Fruit fly (Drosophila melanogaster) whole organism, embryonic: ENCODE measurements around the gene CG33521.

ENCODE experiments used
- Adf1 ChIP-seq: fragments of 200-800 bp; sonication (Bioruptor generic); IDR thresholded peaks from 2 replicates; pipeline ENCODE4 v1.3.6; 2022; ENCODE audit warnings: missing biosample characterization, missing genetic modification characterization
- CG10267 ChIP-seq: fragments of 200-800 bp; sonication (Bioruptor generic); optimal IDR thresholded peaks from 2 replicates; lab custom pipeline; 2018; ENCODE audit warnings: missing biosample characterization, mild to moderate bottlenecking, missing genetic modification characterization, moderate library complexity
- CG12299 ChIP-seq: fragments of 200-800 bp; sonication (Bioruptor generic); optimal IDR thresholded peaks from 2 replicates; lab custom pipeline; 2018; ENCODE audit warnings: missing biosample characterization, mild to moderate bottlenecking, missing genetic modification characterization
- CG14667 ChIP-seq: fragments of 200-800 bp; sonication (Bioruptor generic); IDR thresholded peaks from 2 replicates; pipeline ENCODE4 v1.3.6; 2022; ENCODE audit warnings: missing biosample characterization, missing genetic modification characterization
- CG17385 ChIP-seq: fragments of 200-800 bp; sonication (Bioruptor generic); optimal IDR thresholded peaks from 3 replicates; lab custom pipeline; 2018; ENCODE audit warnings: missing biosample characterization, mild to moderate bottlenecking, missing genetic modification characterization
- CG18476 ChIP-seq: fragments of 200-800 bp; sonication (Bioruptor generic); optimal IDR thresholded peaks from 2 replicates; lab custom pipeline; 2016; ENCODE audit warnings: missing biosample characterization, mild to moderate bottlenecking, missing genetic modification characterization
- CG2129 ChIP-seq: fragments of 200-800 bp; sonication (Bioruptor generic); IDR thresholded peaks from 2 replicates; pipeline ENCODE4 v1.3.6; 2022; ENCODE audit warnings: missing biosample characterization, missing genetic modification characterization; ENCODE audit not compliant: partially characterized antibody
- CG30020 ChIP-seq: fragments of 200-800 bp; optimal IDR thresholded peaks from 2 replicates; lab custom pipeline; 2019; ENCODE audit warnings: missing biosample characterization, mild to moderate bottlenecking, missing genetic modification characterization, moderate library complexity
- CG31441 ChIP-seq: fragments of 200-800 bp; sonication (Bioruptor generic); IDR thresholded peaks from 2 replicates; pipeline ENCODE4 v1.3.6; 2022; ENCODE audit warnings: missing biosample characterization, missing genetic modification characterization
- CG33213 ChIP-seq: fragments of 200-800 bp; sonication (Bioruptor generic); optimal IDR thresholded peaks from 3 replicates; lab custom pipeline; 2016; ENCODE audit warnings: missing biosample characterization, missing genetic modification characterization
- CG34376 ChIP-seq: fragments of 200-800 bp; sonication (Bioruptor generic); optimal IDR thresholded peaks from 2 replicates; lab custom pipeline; 2018; ENCODE audit warnings: missing biosample characterization, mild to moderate bottlenecking, missing genetic modification characterization
- CG4360 ChIP-seq: fragments of 200-800 bp; sonication (Bioruptor generic); IDR thresholded peaks from 2 replicates; pipeline ENCODE4 v1.3.6; 2022; ENCODE audit warnings: missing biosample characterization, missing genetic modification characterization
- CG9437 ChIP-seq: fragments of 200-800 bp; sonication (Bioruptor generic); optimal IDR thresholded peaks from 2 replicates; lab custom pipeline; 2018; ENCODE audit warnings: missing biosample characterization, mild to moderate bottlenecking, missing genetic modification characterization
- CoRest ChIP-seq: fragments of 200-800 bp; sonication (Bioruptor generic); optimal IDR thresholded peaks from 3 replicates; lab custom pipeline; 2018; ENCODE audit warnings: missing biosample characterization, mild to moderate bottlenecking, missing genetic modification characterization, moderate library complexity
- D19B ChIP-seq: fragments of 200-800 bp; sonication (Bioruptor generic); optimal IDR thresholded peaks from 2 replicates; lab custom pipeline; 2017; ENCODE audit warnings: missing biosample characterization, mild to moderate bottlenecking, missing genetic modification characterization
- Dll ChIP-seq: fragments of 200-800 bp; sonication (Bioruptor generic); IDR thresholded peaks from 4 replicates; pipeline ENCODE4 v1.3.6; 2022; ENCODE audit warnings: missing biosample characterization, missing genetic modification characterization; ENCODE audit not compliant: partially characterized antibody
- Ets97D ChIP-seq: fragments of 200-800 bp; sonication (Bioruptor generic); optimal IDR thresholded peaks from 3 replicates; lab custom pipeline; 2016; ENCODE audit warnings: missing biosample characterization, missing genetic modification characterization
- Fer3 ChIP-seq: fragments of 200-800 bp; sonication (Bioruptor generic); optimal IDR thresholded peaks from 2 replicates; lab custom pipeline; 2018; ENCODE audit warnings: missing biosample characterization, mild to moderate bottlenecking, missing genetic modification characterization, moderate library complexity
- MBD-R2 ChIP-seq: fragments of 200-800 bp; sonication (Bioruptor generic); IDR thresholded peaks from 2 replicates; pipeline ENCODE4 v1.3.6; 2022; ENCODE audit warnings: missing biosample characterization, missing genetic modification characterization
- Myb ChIP-seq: fragments of 200-800 bp; sonication (Bioruptor generic); optimal IDR thresholded peaks from 2 replicates; lab custom pipeline; 2016; ENCODE audit warnings: missing biosample characterization, missing genetic modification characterization
- Scr ChIP-seq: fragments of 200-800 bp; sonication (Bioruptor generic); IDR thresholded peaks from 2 replicates; pipeline ENCODE4 v1.3.6; 2022; ENCODE audit warnings: missing biosample characterization, missing genetic modification characterization; ENCODE audit not compliant: partially characterized antibody
- Taf1 ChIP-seq: fragments of 200-800 bp; sonication (Bioruptor generic); IDR thresholded peaks from 2 replicates; pipeline ENCODE4 v1.3.6; 2022; ENCODE audit warnings: missing biosample characterization, missing genetic modification characterization
- Tbp ChIP-seq: fragments of >200 bp; optimal IDR thresholded peaks from 2 replicates; lab custom pipeline; 2018; ENCODE audit warnings: missing biosample characterization, missing genetic modification characterization
- Vsx1 ChIP-seq: fragments of 200-800 bp; sonication (Bioruptor generic); optimal IDR thresholded peaks from 2 replicates; lab custom pipeline; 2017; ENCODE audit warnings: missing biosample characterization, mild to moderate bottlenecking, missing genetic modification characterization, missing genetic modification reagents
- YL-1 ChIP-seq: fragments of 200-800 bp; sonication (Bioruptor generic); optimal IDR thresholded peaks from 3 replicates; lab custom pipeline; 2017; ENCODE audit warnings: missing biosample characterization, mild to moderate bottlenecking, missing genetic modification characterization
- ab ChIP-seq: fragments of 200-800 bp; sonication (Bioruptor generic); optimal IDR thresholded peaks from 2 replicates; lab custom pipeline; 2016; ENCODE audit warnings: missing biosample characterization, missing genetic modification characterization
- ara ChIP-seq: fragments of 200-800 bp; sonication (Bioruptor generic); IDR thresholded peaks from 2 replicates; pipeline ENCODE4 v1.3.6; 2022; ENCODE audit warnings: missing biosample characterization, missing genetic modification characterization
- cad ChIP-seq: fragments of >200 bp; optimal IDR thresholded peaks from 2 replicates; lab custom pipeline; 2017; ENCODE audit warnings: missing biosample characterization, missing genetic modification characterization
- corto ChIP-seq: fragments of 200-800 bp; sonication (Bioruptor generic); optimal IDR thresholded peaks from 2 replicates; lab custom pipeline; 2016; ENCODE audit warnings: missing biosample characterization, mild to moderate bottlenecking, missing genetic modification characterization, moderate library complexity
- crc ChIP-seq: fragments of 200-800 bp; sonication (Bioruptor generic); optimal IDR thresholded peaks from 2 replicates; lab custom pipeline; 2016; ENCODE audit warnings: missing biosample characterization, missing genetic modification characterization
- dpn ChIP-seq, 2 experiments: fragments of 200-800 bp; sonication (Bioruptor generic); optimal IDR thresholded peaks; 3 replicates each; lab custom pipeline; 2016; ENCODE audit warnings: missing biosample characterization in 2 of 2, missing genetic modification characterization in 2 of 2
- en ChIP-seq: fragments of 200-800 bp; sonication (Bioruptor generic); optimal IDR thresholded peaks from 2 replicates; lab custom pipeline; 2016; ENCODE audit warnings: missing biosample characterization, missing genetic modification characterization
- eve ChIP-seq, 2 experiments: fragments of >200 bp; optimal IDR thresholded peaks; 2 replicates each; lab custom pipeline; 2017; ENCODE audit warnings: missing biosample characterization in 2 of 2, missing genetic modification characterization in 2 of 2
- ftz-f1 ChIP-seq: fragments of 200-800 bp; sonication (Bioruptor generic); optimal IDR thresholded peaks from 2 replicates; lab custom pipeline; 2016; ENCODE audit warnings: missing biosample characterization, missing genetic modification characterization
- lab ChIP-seq: fragments of 200-800 bp; sonication (Bioruptor generic); optimal IDR thresholded peaks from 3 replicates; lab custom pipeline; 2017; ENCODE audit warnings: missing biosample characterization, missing genetic modification characterization, mild to moderate bottlenecking, moderate library complexity, missing genetic modification reagents
- lilli ChIP-seq: fragments of 200-800 bp; sonication (Bioruptor generic); optimal IDR thresholded peaks from 3 replicates; lab custom pipeline; 2016; ENCODE audit warnings: missing biosample characterization, missing genetic modification characterization
- onecut ChIP-seq: fragments of 200-800 bp; sonication (Bioruptor generic); IDR thresholded peaks from 2 replicates; pipeline ENCODE4 v1.3.6; 2022; ENCODE audit warnings: missing biosample characterization, missing genetic modification characterization
- pfk ChIP-seq: fragments of 200-800 bp; sonication (Bioruptor generic); optimal IDR thresholded peaks from 2 replicates; lab custom pipeline; 2018; ENCODE audit warnings: missing biosample characterization, mild to moderate bottlenecking, missing genetic modification characterization, moderate library complexity
- pho ChIP-seq: fragments of 200-800 bp; sonication (Bioruptor generic); optimal IDR thresholded peaks from 2 replicates; lab custom pipeline; 2016; ENCODE audit warnings: missing biosample characterization, missing genetic modification characterization
- pnt ChIP-seq: fragments of 200-800 bp; sonication (Bioruptor generic); optimal IDR thresholded peaks from 3 replicates; lab custom pipeline; 2016; ENCODE audit warnings: missing biosample characterization, missing genetic modification characterization
- pros ChIP-seq: fragments of 200-800 bp; sonication (Bioruptor generic); optimal IDR thresholded peaks from 3 replicates; lab custom pipeline; 2019; ENCODE audit warnings: missing biosample characterization, mild to moderate bottlenecking, missing genetic modification characterization, moderate library complexity
- pum ChIP-seq: fragments of 200-800 bp; sonication (Bioruptor generic); optimal IDR thresholded peaks from 2 replicates; lab custom pipeline; 2016; ENCODE audit warnings: missing biosample characterization, missing genetic modification characterization
- pzg ChIP-seq: fragments of 200-800 bp; sonication (Bioruptor generic); optimal IDR thresholded peaks from 3 replicates; lab custom pipeline; 2018; ENCODE audit warnings: missing biosample characterization, mild to moderate bottlenecking, missing genetic modification characterization, moderate library complexity
- row ChIP-seq: fragments of 200-800 bp; sonication (Bioruptor generic); IDR thresholded peaks from 3 replicates; pipeline ENCODE4 v1.3.6; 2022; ENCODE audit warnings: missing biosample characterization, missing genetic modification characterization
- schlank ChIP-seq: fragments of 200-800 bp; sonication (Bioruptor generic); optimal IDR thresholded peaks from 2 replicates; lab custom pipeline; 2018; ENCODE audit warnings: missing biosample characterization, mild to moderate bottlenecking, missing genetic modification characterization
- sqz ChIP-seq: fragments of 200-800 bp; sonication (Bioruptor generic); optimal IDR thresholded peaks from 3 replicates; lab custom pipeline; 2018; ENCODE audit warnings: missing biosample characterization, mild to moderate bottlenecking, missing genetic modification characterization
- stwl ChIP-seq: fragments of 200-800 bp; sonication (Bioruptor generic); optimal IDR thresholded peaks from 3 replicates; lab custom pipeline; 2018; ENCODE audit warnings: missing biosample characterization, mild to moderate bottlenecking, missing genetic modification characterization, moderate library complexity
- trem ChIP-seq: fragments of 200-800 bp; optimal IDR thresholded peaks from 3 replicates; lab custom pipeline; 2019; ENCODE audit warnings: missing biosample characterization, mild to moderate bottlenecking, missing genetic modification characterization, moderate library complexity
- unpg ChIP-seq: fragments of 200-800 bp; sonication (Bioruptor generic); optimal IDR thresholded peaks from 3 replicates; lab custom pipeline; 2018; ENCODE audit warnings: missing biosample characterization, mild to moderate bottlenecking, missing genetic modification characterization, moderate library complexity
- vnd ChIP-seq: fragments of 200-800 bp; sonication (Bioruptor generic); IDR thresholded peaks from 3 replicates; pipeline ENCODE4 v1.3.6; 2022; ENCODE audit warnings: missing biosample characterization, missing genetic modification characterization; ENCODE audit not compliant: partially characterized antibody
- wor ChIP-seq: fragments of 200-800 bp; sonication (Bioruptor generic); IDR thresholded peaks from 2 replicates; pipeline ENCODE4 v1.3.6; 2022; ENCODE audit warnings: missing biosample characterization, missing genetic modification characterization

Gene CG33521

dm6 chr4:1146456-1146855 lies 39.1 kb upstream of the CG33521 start (continued):
- no peak; the same call in 1 of the 2 replicates for TF ChIP-seq MBD-R2
- peak; percentile 33; the same call in 1 of the 4 replicates for TF ChIP-seq Dll (GFP tag; lab: Robert Waterston, UW)
- TF ChIP-seq dpn (GFP tag; optimal IDR thresholded peaks at IDR 0.05; lab: Kevin White, UChicago), result peak in 1 of 2 experiments; percentile 24
- TF ChIP-seq CoRest (tag; lab: Kevin White, UChicago), result peak; percentile 20
- no peak for TF ChIP-seq pros (GFP tag; lab: Kevin White, UChicago)
- TF ChIP-seq ab (GFP tag; lab: Kevin White, UChicago), result no peak
- peak; percentile 67 for TF ChIP-seq CG33213
- peak; percentile 27 for TF ChIP-seq CG34376 (GFP tag; lab: Kevin White, UChicago)
- peak; percentile 27 for TF ChIP-seq D19B
- TF ChIP-seq Taf1 (GFP tag; lab: Robert Waterston, UW), result no peak
- TF ChIP-seq corto (GFP tag; lab: Kevin White, UChicago), result no peak
- no peak for TF ChIP-seq ftz-f1 (GFP tag; lab: Kevin White, UChicago)
- no peak for TF ChIP-seq stwl
- no peak for TF ChIP-seq CG14667 (GFP tag; lab: Robert Waterston, UW)
- peak; percentile 10 for TF ChIP-seq Myb (GFP tag; lab: Kevin White, UChicago)
- TF ChIP-seq row (GFP tag; lab: Robert Waterston, UW), result peak; percentile 76
- TF ChIP-seq CG30020 (tag; lab: Kevin White, UChicago), result peak; percentile 96
- TF ChIP-seq CG31441 (GFP tag; lab: Robert Waterston, UW), result peak; percentile 37; the same call in 1 of the 2 replicates
- peak; percentile 22 for TF ChIP-seq YL-1 (GFP tag; lab: Kevin White, UChicago)
- no peak for TF ChIP-seq lab (GFP tag; lab: Kevin White, UChicago)
- TF ChIP-seq onecut (GFP tag; lab: Robert Waterston, UW), result peak; percentile 58
- TF ChIP-seq en, result peak; percentile 4
- no peak for TF ChIP-seq cad (GFP tag; lab: Kevin White, UChicago)
- no peak for TF ChIP-seq Adf1
- peak; percentile 46 for TF ChIP-seq pzg
- no peak for TF ChIP-seq Fer3
- TF ChIP-seq Ets97D (GFP tag; lab: Kevin White, UChicago), result peak; percentile 71
- TF ChIP-seq vnd, result 0 out of 3 replicates have a peak, but pooled peaks have one; percentile 43
- TF ChIP-seq pho (GFP tag; lab: Kevin White, UChicago), result no peak
- TF ChIP-seq CG4360 (GFP tag; lab: Robert Waterston, UW), result no peak
- TF ChIP-seq schlank (tag; lab: Kevin White, UChicago), result no peak
- TF ChIP-seq trem (tag; lab: Kevin White, UChicago), result no peak
- peak; percentile 67 for TF ChIP-seq pfk (GFP tag; lab: Kevin White, UChicago)
- TF ChIP-seq Scr, result no peak
- TF ChIP-seq pnt (GFP tag; lab: Kevin White, UChicago), result no peak
- peak; percentile 5 for TF ChIP-seq CG9437
- TF ChIP-seq CG2129 (GFP tag; lab: Robert Waterston, UW), result no peak
- no peak for TF ChIP-seq Tbp (GFP tag; lab: Kevin White, UChicago)
- no peak for TF ChIP-seq ara
- TF ChIP-seq crc (GFP tag; lab: Kevin White, UChicago), result no peak
- TF ChIP-seq unpg (GFP tag; lab: Kevin White, UChicago), result no peak
- TF ChIP-seq CG10267 (tag; lab: Kevin White, UChicago), result peak; percentile 4
- no peak for TF ChIP-seq CG18476 (GFP tag; lab: Kevin White, UChicago)
- peak; percentile 21 for TF ChIP-seq lilli (GFP tag; lab: Kevin White, UChicago)
- TF ChIP-seq eve (GFP tag; optimal IDR thresholded peaks at IDR 0.05; lab: Kevin White, UChicago), result peak in 1 of 2 experiments; percentile 57
- peak; percentile 38 for TF ChIP-seq CG17385
- no peak for TF ChIP-seq pum
- TF ChIP-seq wor (GFP tag; lab: Robert Waterston, UW), result no peak
- TF ChIP-seq sqz (GFP tag; lab: Kevin White, UChicago), result no peak
- TF ChIP-seq Vsx1, result peak; percentile 32
- TF ChIP-seq CG12299 (tag; lab: Kevin White, UChicago), result peak; percentile 44
